Fruit fly (Drosophila melanogaster) Kc167 (cell line): ENCODE results near the gene COX7AL2.

ENCODE experiments used
- Myc ChIP-seq: fragments of >200 bp; optimal IDR thresholded peaks from 2 replicates; lab custom pipeline; 2017; ENCODE audit warnings: missing external identifiers
- Sin3A ChIP-seq: fragments of >200 bp; optimal IDR thresholded peaks from 2 replicates; lab custom pipeline; 2018; ENCODE audit warnings: missing external identifiers
- h ChIP-seq: fragments of >200 bp; optimal IDR thresholded peaks from 3 replicates; lab custom pipeline; 2018; ENCODE audit warnings: missing external identifiers
- insv ChIP-seq: fragments of >200 bp; optimal IDR thresholded peaks from 3 replicates; lab custom pipeline; 2018; ENCODE audit warnings: missing external identifiers
- psq ChIP-seq: fragments of >200 bp; optimal IDR thresholded peaks from 2 replicates; lab custom pipeline; 2017; ENCODE audit warnings: missing external identifiers
- ttk ChIP-seq: sonication (Bioruptor generic); optimal IDR thresholded peaks from 2 replicates; lab custom pipeline; 2017; ENCODE audit warnings: missing external identifiers

The COX7AL2 gene

dm6 chr2L:2155453-2155852 is 42.3 kb downstream of the COX7AL2 start, which contains the start of gene CG15382:
Gene CG15382 (plus strand): TSS chr2L:2155753.
- TF ChIP-seq h (lab: Kevin White, UChicago), result no peak
- no peak for TF ChIP-seq ttk (lab: Kevin White, UChicago)
- no peak for TF ChIP-seq insv (lab: Kevin White, UChicago)
- TF ChIP-seq Myc (lab: Kevin White, UChicago), result no peak
- no peak for TF ChIP-seq Sin3A
- TF ChIP-seq psq, result no peak

DNA sequence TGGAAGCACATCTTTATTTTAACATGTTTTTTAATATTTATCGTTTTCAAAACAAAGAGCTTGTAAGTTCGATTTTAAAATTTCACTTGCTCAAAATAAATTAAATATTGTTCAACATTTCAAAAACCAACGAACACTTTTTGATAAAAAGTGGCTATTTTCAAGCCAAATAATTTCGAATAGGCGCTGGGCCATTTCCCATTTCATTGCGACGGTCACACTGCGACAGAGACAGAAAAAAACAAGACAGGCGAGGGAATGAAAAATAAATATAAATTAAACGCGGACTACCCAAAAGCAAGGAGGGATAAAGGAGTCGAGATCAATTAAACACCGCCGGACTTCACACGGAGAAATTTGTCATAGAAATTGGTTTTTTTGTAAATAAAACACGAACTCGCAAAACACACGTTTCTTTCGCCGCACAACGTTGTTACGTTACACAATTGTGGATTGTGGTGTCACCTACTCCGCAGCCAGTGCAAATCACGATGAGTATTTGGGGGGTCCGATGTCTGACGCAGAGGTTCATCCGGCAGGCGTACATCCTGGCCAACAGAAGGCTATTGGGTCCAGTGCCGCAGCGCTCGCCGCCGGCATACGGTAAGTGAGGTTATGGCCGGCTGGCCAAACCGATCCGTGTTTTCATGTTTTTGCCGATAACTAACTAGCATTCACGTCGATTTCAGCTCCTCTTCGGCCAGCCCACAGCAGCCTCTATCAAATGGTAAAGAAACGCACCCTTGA is 46.0 kb downstream of the COX7AL2 start, which contains the start of gene AIF:
AIF (plus strand) TSS at position 211 of the 747 bp plus-strand sequence.
- TF ChIP-seq psq, result no peak
- no peak for TF ChIP-seq Sin3A
- no peak for TF ChIP-seq ttk (lab: Kevin White, UChicago)
- TF ChIP-seq insv (lab: Kevin White, UChicago), result no peak
- TF ChIP-seq Myc (lab: Kevin White, UChicago), result no peak
- TF ChIP-seq h (lab: Kevin White, UChicago), result no peak

dm6 chr2L:2147208-2147607 is 50.5 kb downstream of the COX7AL2 start, which contains the start of the genes CG11723 and Tbcd:
Gene CG11723 (minus strand): TSS chr2L:2147275.
Gene Tbcd (plus strand): TSS chr2L:2147518.
- no peak for TF ChIP-seq psq
- no peak for TF ChIP-seq Myc (lab: Kevin White, UChicago)
- no peak for TF ChIP-seq ttk (lab: Kevin White, UChicago)
- no peak for TF ChIP-seq h (lab: Kevin White, UChicago)
- no peak for TF ChIP-seq insv (lab: Kevin White, UChicago)
- no peak for TF ChIP-seq Sin3A

DNA sequence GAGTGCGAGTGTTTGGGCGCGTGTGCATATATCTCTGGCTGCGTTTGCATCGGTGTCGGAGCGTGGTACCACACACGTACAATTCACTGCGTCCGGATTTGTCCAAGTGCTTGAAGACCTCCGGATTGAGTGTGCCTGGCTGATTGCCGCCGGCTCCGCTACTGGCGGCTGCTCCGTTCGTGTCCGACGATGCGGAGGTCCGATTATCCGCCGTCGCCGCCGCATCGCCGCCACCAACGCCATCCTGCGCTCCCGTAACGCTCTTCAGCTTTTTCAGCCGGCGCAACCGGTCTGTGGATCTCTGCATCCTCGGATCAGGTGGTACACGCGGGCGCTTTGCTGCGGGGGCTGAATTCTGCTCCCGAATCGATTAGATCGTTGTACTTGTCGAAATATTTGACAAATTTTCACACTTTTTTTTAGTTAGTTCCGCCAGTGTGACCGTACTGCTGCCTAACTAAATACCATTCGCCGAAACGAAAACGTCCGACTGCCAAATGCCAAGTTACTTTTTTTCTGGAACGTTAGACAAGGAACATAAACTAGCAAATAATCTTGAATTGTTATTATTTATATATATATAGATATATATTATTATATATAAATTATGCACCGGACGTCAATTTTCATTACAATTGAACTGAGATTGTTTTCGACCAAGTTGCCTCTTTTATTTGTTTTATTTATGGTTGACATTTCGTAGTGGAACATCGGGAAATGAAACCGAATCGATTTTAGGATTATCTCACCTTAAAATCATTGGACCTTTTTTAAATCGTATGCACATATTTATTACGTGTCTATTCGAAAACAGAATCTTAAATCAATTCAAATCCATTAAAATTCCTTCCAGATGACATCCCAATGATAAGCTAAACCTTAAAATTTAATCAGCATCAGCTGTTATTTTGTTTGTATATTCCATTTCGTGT is 52.7 kb downstream of the COX7AL2 start, which contains the start of gene tho2:
tho2 (minus strand) TSS at position 463 of the 932 bp plus-strand sequence.
- no peak for TF ChIP-seq Sin3A
- TF ChIP-seq psq, result no peak
- no peak for TF ChIP-seq h (lab: Kevin White, UChicago)
- no peak for TF ChIP-seq ttk (lab: Kevin White, UChicago)
- TF ChIP-seq Myc (lab: Kevin White, UChicago), result no peak
- no peak for TF ChIP-seq insv (lab: Kevin White, UChicago)
